Fruit fly (Drosophila melanogaster): ENCODE results near the gene CG2926.

- TF ChIP-seq insv (optimal IDR thresholded peaks at IDR 0.05) (no peak), h (optimal IDR thresholded peaks at IDR 0.05) (no peak)
Observed at dm6 chr3R:5613114-5613443, 24.9 kb upstream of the CG2926 start, which contains the start of gene Atu.
